Fruit fly (Drosophila melanogaster): Measurements from ENCODE around the gene Axud1.

DNA sequence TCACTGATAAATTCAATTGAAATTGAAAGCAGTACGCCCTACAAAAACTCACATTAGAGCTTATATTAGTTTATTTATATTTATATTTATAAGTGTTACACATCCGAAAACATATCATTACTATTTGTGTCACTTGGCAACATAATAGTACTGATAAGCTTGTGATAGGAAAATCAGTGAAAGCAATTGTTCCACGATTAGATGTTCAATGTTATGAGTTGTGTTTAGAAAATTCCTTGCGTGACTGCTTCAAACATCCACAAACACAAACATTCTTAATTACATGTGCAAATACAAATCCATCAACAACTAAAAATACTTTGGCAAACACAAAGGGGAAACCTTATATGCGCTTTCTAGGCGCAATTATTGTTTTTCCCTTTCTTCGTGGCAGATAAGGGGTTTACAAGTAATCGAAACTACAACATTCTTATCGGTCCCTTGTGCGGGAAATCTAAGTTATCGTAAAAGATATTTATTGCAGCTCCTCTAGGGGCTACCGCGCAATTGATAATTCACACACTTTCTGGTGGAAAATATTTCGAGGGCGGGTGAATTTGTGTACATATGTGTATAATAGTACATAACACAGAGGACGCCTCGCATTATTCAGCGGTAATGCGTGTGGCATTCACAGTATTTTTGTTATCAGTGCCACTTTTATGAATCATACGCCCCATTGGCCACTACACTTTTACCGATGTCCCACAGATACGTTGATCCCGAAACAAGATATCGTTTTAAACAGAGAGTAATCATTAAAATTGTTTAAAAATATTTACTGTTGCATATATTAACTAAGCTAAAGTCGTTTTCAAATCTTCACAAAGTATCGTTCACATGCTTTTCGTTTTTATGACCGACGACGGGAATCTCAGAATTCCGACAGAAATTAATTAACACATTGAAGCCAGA lies 3.0 kb upstream of the Axud1 start:
- TF ChIP-seq hb (GFP tag; IDR thresholded peaks at IDR 0.05; ENCODE audit: partially characterized antibody) (no peak), Optix (GFP tag; IDR thresholded peaks at IDR 0.05) (no peak), luna (GFP tag; optimal IDR thresholded peaks at IDR 0.05) (no peak), chinmo (GFP tag; IDR thresholded peaks at IDR 0.05; ENCODE audit: partially characterized antibody) (0 out of 4 replicates have a peak, but pooled peaks have one; percentile 21)

Data from whole organism, embryonic.